Worm (Caenorhabditis elegans): ENCODE results near the gene nhr-236.

The nhr-236 gene

ce11 chrIV:2307374-2307773 lies 22.1 kb downstream of the nhr-236 start:
- TF ChIP-seq W03F9.2 (tag; optimal IDR thresholded peaks at IDR 0.05), result no peak
- no peak for TF ChIP-seq him-1 (tag; optimal IDR thresholded peaks at IDR 0.05)
- TF ChIP-seq dao-5 (tag; optimal IDR thresholded peaks at IDR 0.05), result no peak

- TF ChIP-seq him-1 (tag; optimal IDR thresholded peaks at IDR 0.05), result no peak
- no peak for TF ChIP-seq W03F9.2 (tag; optimal IDR thresholded peaks at IDR 0.05)
- TF ChIP-seq dao-5 (tag; optimal IDR thresholded peaks at IDR 0.05), result no peak
Measured at ce11 chrIV:2306447-2306846, 23.0 kb downstream of the nhr-236 start, which contains the start of gene mksr-2. mksr-2 (minus strand) TSS chrIV:2306547.

DNA sequence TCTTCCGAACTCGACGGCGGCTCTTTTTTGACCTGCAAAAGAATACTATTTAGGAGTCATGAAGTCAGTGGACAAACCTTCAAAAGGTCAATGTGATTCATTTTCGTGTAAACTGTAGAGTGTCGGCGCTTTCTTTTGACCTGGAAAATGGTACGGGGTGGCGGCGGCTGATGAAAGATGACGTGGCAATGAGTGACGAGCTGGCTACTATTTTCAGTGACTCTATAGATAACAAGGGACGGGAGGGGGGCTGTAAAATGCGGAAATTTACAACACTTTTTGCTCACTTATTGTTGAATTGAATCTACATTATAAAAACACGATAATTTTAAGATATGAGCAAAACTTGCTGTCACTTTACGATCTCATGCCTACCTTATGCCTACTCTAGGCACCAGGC lies 29.3 kb downstream of the nhr-236 start, which contains the start of gene lin-1:
TSS of gene lin-1 (minus strand) at position 101 of the 400 bp plus-strand sequence.
- TF ChIP-seq him-1 (tag; optimal IDR thresholded peaks at IDR 0.05) (no peak), W03F9.2 (tag; optimal IDR thresholded peaks at IDR 0.05) (no peak), dao-5 (tag; optimal IDR thresholded peaks at IDR 0.05) (no peak)

DNA sequence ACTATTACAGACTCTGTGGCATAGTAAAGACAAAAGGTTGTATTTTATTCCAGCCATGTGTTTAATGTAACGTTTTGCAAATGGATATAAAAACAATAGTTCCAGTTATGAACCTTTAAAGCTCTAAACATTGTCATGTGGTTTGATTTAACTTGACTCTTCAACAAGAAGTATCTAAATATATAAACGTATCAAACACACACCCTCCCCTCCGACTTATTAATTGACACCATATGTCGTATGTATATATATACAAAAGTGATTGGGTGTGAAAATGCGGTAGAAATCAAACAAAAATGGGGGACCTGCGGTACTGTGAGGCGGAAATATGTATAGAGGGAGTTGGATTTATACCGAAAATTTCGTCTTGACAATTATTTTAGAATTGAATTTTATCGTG lies 31.1 kb downstream of the nhr-236 start:
- TF ChIP-seq him-1 (tag; optimal IDR thresholded peaks at IDR 0.05) (no peak), dao-5 (tag; optimal IDR thresholded peaks at IDR 0.05) (no peak), W03F9.2 (tag; optimal IDR thresholded peaks at IDR 0.05) (no peak)

- TF ChIP-seq W03F9.2 (tag; optimal IDR thresholded peaks at IDR 0.05) (no peak), him-1 (tag; optimal IDR thresholded peaks at IDR 0.05) (no peak), dao-5 (tag; optimal IDR thresholded peaks at IDR 0.05) (no peak)
Measured at ce11 chrIV:2296639-2297038, 32.8 kb downstream of the nhr-236 start.

ce11 chrIV:2292119-2292518 lies 37.3 kb downstream of the nhr-236 start:
- TF ChIP-seq W03F9.2 (tag; optimal IDR thresholded peaks at IDR 0.05) (no peak), him-1 (tag; optimal IDR thresholded peaks at IDR 0.05) (no peak), dao-5 (tag; optimal IDR thresholded peaks at IDR 0.05) (no peak)

- no peak for TF ChIP-seq him-1 (tag; optimal IDR thresholded peaks at IDR 0.05)
- no peak for TF ChIP-seq dao-5 (tag; optimal IDR thresholded peaks at IDR 0.05)
- no peak for TF ChIP-seq W03F9.2 (tag; optimal IDR thresholded peaks at IDR 0.05)
Measured at ce11 chrIV:2284462-2285047, 44.9 kb downstream of the nhr-236 start.

- TF ChIP-seq dao-5 (tag; optimal IDR thresholded peaks at IDR 0.05) (no peak), W03F9.2 (tag; optimal IDR thresholded peaks at IDR 0.05) (no peak)
Measured at ce11 chrIV:2281353-2281976, 48.0 kb downstream of the nhr-236 start.

Measured in whole organism, L4/young adult.